Fruit fly (Drosophila melanogaster): ENCODE results near the gene Rpt2.

The Rpt2 gene

DNA sequence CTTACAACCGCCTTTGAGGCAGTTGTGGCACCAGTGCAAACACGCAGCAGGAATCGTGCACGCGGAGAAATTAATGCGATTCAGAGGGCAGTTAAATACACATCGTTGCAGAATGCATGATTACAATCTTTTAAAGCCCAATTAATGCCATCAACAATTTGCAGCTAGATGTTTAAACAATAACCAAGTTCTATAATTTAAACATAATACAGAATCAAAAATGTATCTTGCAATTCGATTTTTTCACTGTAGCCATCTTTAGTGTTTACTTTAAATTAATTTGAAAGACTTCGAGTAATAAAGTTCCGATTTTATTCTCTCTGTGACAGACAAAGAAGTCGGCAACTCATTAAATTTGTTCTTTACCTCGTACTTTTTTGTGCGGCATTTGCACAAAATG, 15.4 kb downstream of the Rpt2 start:
- TF ChIP-seq dac (GFP tag; optimal IDR thresholded peaks at IDR 0.05) (peak; percentile 36), CG10631 (GFP tag; optimal IDR thresholded peaks at IDR 0.05) (peak; percentile 89), Hr39 (GFP tag; optimal IDR thresholded peaks at IDR 0.05) (peak; percentile 89), Eip78C (GFP tag) (peak; percentile 97), vri (GFP tag; optimal IDR thresholded peaks at IDR 0.05) (peak; percentile 71), Sox14 (GFP tag; optimal IDR thresholded peaks at IDR 0.05) (peak; percentile 90), salr (GFP tag; optimal IDR thresholded peaks at IDR 0.05) (peak; percentile 78 to 83), svp (GFP tag) (peak; percentile 94), Ets21C (GFP tag; optimal IDR thresholded peaks at IDR 0.05) (peak; percentile 79), CG7368 (GFP tag; optimal IDR thresholded peaks at IDR 0.05) (peak; percentile 81), OdsH (GFP tag; optimal IDR thresholded peaks at IDR 0.05) (peak; percentile 87), CG31627 (GFP tag; optimal IDR thresholded peaks at IDR 0.05) (peak; percentile 87), Hr4 (GFP tag; optimal IDR thresholded peaks at IDR 0.05) (peak; percentile 69), Blimp-1 (GFP tag; optimal IDR thresholded peaks at IDR 0.05) (peak; percentile 55), Ets96B (tag; optimal IDR thresholded peaks at IDR 0.05) (peak; percentile 91), CG15336 (GFP tag; IDR thresholded peaks at IDR 0.05) (peak; percentile 67), acj6 (GFP tag; optimal IDR thresholded peaks at IDR 0.05) (peak; percentile 92), CG34406 (GFP tag; optimal IDR thresholded peaks at IDR 0.05) (peak; percentile 86), CG6163 (GFP tag; IDR thresholded peaks at IDR 0.05) (peak; percentile 89), pdm3 (GFP tag; optimal IDR thresholded peaks at IDR 0.05) (peak; percentile 88), CG6792 (GFP tag; optimal IDR thresholded peaks at IDR 0.05) (peak; percentile 90), eg (GFP tag; IDR thresholded peaks at IDR 0.05) (peak; percentile 50; the same call in 2 of the 3 replicates), CG6854 (GFP tag; optimal IDR thresholded peaks at IDR 0.05) (peak; percentile 50), CG10669 (GFP tag; optimal IDR thresholded peaks at IDR 0.05) (peak; percentile 93), CG1621 (tag; optimal IDR thresholded peaks at IDR 0.05) (peak; percentile 90), CG3032 (tag; optimal IDR thresholded peaks at IDR 0.05) (peak; percentile 89), Sox102F (GFP tag; optimal IDR thresholded peaks at IDR 0.05) (peak; percentile 91), CG4318 (GFP tag; optimal IDR thresholded peaks at IDR 0.05) (peak; percentile 48), CG8119 (GFP tag; IDR thresholded peaks at IDR 0.05) (peak; percentile 76), CG32006 (GFP tag; optimal IDR thresholded peaks at IDR 0.05) (peak; percentile 77), esn (GFP tag; optimal IDR thresholded peaks at IDR 0.05) (peak; percentile 90), dsx (GFP tag; optimal IDR thresholded peaks at IDR 0.05; ENCODE audit: poor library complexity, severe bottlenecking) (peak; percentile 85), CG8319 (GFP tag; optimal IDR thresholded peaks at IDR 0.05) (peak; percentile 80), CG9139 (GFP tag; optimal IDR thresholded peaks at IDR 0.05) (peak; percentile 70), CG11902 (GFP tag; optimal IDR thresholded peaks at IDR 0.05) (peak; percentile 77), net (GFP tag; optimal IDR thresholded peaks at IDR 0.05) (peak; percentile 85), fd85E (GFP tag; optimal IDR thresholded peaks at IDR 0.05) (peak; percentile 47), lz (GFP tag; optimal IDR thresholded peaks at IDR 0.05) (peak; percentile 90), Hr38 (GFP tag; optimal IDR thresholded peaks at IDR 0.05) (no peak), Met (GFP tag; optimal IDR thresholded peaks at IDR 0.05) (peak; percentile 93), Sox15 (GFP tag; optimal IDR thresholded peaks at IDR 0.05) (peak; percentile 80), fkh (GFP tag; optimal IDR thresholded peaks at IDR 0.05) (no peak), CG11294 (GFP tag; IDR thresholded peaks at IDR 0.05) (no peak), achi (GFP tag; optimal IDR thresholded peaks at IDR 0.05) (peak; percentile 84), CG16779 (tag; optimal IDR thresholded peaks at IDR 0.05) (peak; percentile 69), CG11762 (GFP tag; optimal IDR thresholded peaks at IDR 0.05; ENCODE audit: insufficient read depth) (peak; percentile 74), Lpt (GFP tag; optimal IDR thresholded peaks at IDR 0.05) (peak; percentile 67), CG3919 (GFP tag; optimal IDR thresholded peaks at IDR 0.05) (peak; percentile 90), CG8632 (GFP tag; optimal IDR thresholded peaks at IDR 0.05) (peak; percentile 82), ss (GFP tag; optimal IDR thresholded peaks at IDR 0.05) (peak; percentile 86 to 92), Smox (GFP tag; optimal IDR thresholded peaks at IDR 0.05) (peak; percentile 86), CG6808 (GFP tag; optimal IDR thresholded peaks at IDR 0.05) (peak; percentile 89)
